Fruit fly (Drosophila melanogaster) whole organism, pupa: ENCODE data around the gene EAChm.

Experiments used
- CG10348 ChIP-seq: fragments of 200-800 bp; sonication (Bioruptor generic); IDR thresholded peaks from 2 replicates; pipeline ENCODE4 v1.3.6; 2022; ENCODE audit warnings: missing biosample characterization, missing genetic modification characterization
- CG12605 ChIP-seq: fragments of 200-800 bp; sonication (Bioruptor generic); IDR thresholded peaks from 2 replicates; pipeline ENCODE4 v1.3.6; 2022; ENCODE audit warnings: missing biosample characterization, missing genetic modification characterization
- CG13204 ChIP-seq: fragments of 200-800 bp; sonication (Bioruptor generic); optimal IDR thresholded peaks from 2 replicates; lab custom pipeline; 2018; ENCODE audit warnings: missing biosample characterization, mild to moderate bottlenecking, missing genetic modification characterization, moderate library complexity
- CG14655 ChIP-seq: fragments of 200-800 bp; sonication (Bioruptor generic); optimal IDR thresholded peaks from 3 replicates; lab custom pipeline; 2017; ENCODE audit warnings: mild to moderate bottlenecking, missing biosample characterization, missing genetic modification reagents, missing genetic modification characterization
- CG15710 ChIP-seq: fragments of 200-800 bp; sonication (Bioruptor generic); optimal IDR thresholded peaks from 2 replicates; lab custom pipeline; 2018; ENCODE audit warnings: missing biosample characterization, mild to moderate bottlenecking, missing genetic modification characterization, moderate library complexity
- CG17806 ChIP-seq: fragments of 200-800 bp; sonication (Bioruptor generic); optimal IDR thresholded peaks from 2 replicates; lab custom pipeline; 2018; ENCODE audit warnings: missing biosample characterization, mild to moderate bottlenecking, missing genetic modification characterization, moderate library complexity
- CG32121 ChIP-seq: fragments of 200-800 bp; sonication (Bioruptor generic); IDR thresholded peaks from 2 replicates; pipeline ENCODE4 v1.3.6; 2022; ENCODE audit warnings: missing biosample characterization, missing genetic modification characterization
- CG34367 ChIP-seq: fragments of 200-800 bp; sonication (Bioruptor generic); optimal IDR thresholded peaks from 2 replicates; lab custom pipeline; 2018; ENCODE audit warnings: missing biosample characterization, mild to moderate bottlenecking, missing genetic modification characterization
- CG4496 ChIP-seq: fragments of 200-800 bp; sonication (Bioruptor generic); IDR thresholded peaks from 3 replicates; pipeline ENCODE4 v1.3.6; 2022; ENCODE audit warnings: missing biosample characterization, missing genetic modification characterization
- CG8159 ChIP-seq: fragments of 200-800 bp; sonication (Bioruptor generic); optimal IDR thresholded peaks from 3 replicates; lab custom pipeline; 2018; ENCODE audit warnings: missing biosample characterization, mild to moderate bottlenecking, missing genetic modification characterization, moderate library complexity
- CG8301 ChIP-seq: fragments of 200-800 bp; sonication (Bioruptor generic); optimal IDR thresholded peaks from 2 replicates; lab custom pipeline; 2018; ENCODE audit warnings: missing biosample characterization, mild to moderate bottlenecking, missing genetic modification characterization
- CG9948 ChIP-seq: fragments of 200-800 bp; sonication (Bioruptor generic); optimal IDR thresholded peaks from 2 replicates; lab custom pipeline; 2018; ENCODE audit warnings: missing biosample characterization, mild to moderate bottlenecking, missing genetic modification characterization, moderate library complexity
- D1 ChIP-seq: fragments of 200-800 bp; sonication (Bioruptor generic); optimal IDR thresholded peaks from 2 replicates; lab custom pipeline; 2018; ENCODE audit warnings: missing biosample characterization, mild to moderate bottlenecking, missing genetic modification characterization, moderate library complexity
- EcR ChIP-seq: fragments of 200-800 bp; sonication (Bioruptor generic); optimal IDR thresholded peaks from 3 replicates; lab custom pipeline; 2019; ENCODE audit warnings: missing biosample characterization, missing genetic modification characterization, mild to moderate bottlenecking, moderate library complexity, missing genetic modification reagents
- Ets98B ChIP-seq: fragments of 200-800 bp; sonication (Bioruptor generic); IDR thresholded peaks from 2 replicates; pipeline ENCODE4 v1.3.6; 2022; ENCODE audit warnings: missing biosample characterization, missing genetic modification characterization
- Pif1A ChIP-seq: fragments of 200-800 bp; sonication (Bioruptor generic); optimal IDR thresholded peaks from 3 replicates; lab custom pipeline; 2016; ENCODE audit warnings: missing biosample characterization, missing genetic modification characterization
- Pif1B ChIP-seq: fragments of 200-800 bp; sonication (Bioruptor generic); optimal IDR thresholded peaks from 3 replicates; lab custom pipeline; 2016; ENCODE audit warnings: missing biosample characterization, missing genetic modification characterization
- Snoo ChIP-seq: fragments of 200-800 bp; sonication (Bioruptor generic); optimal IDR thresholded peaks from 3 replicates; lab custom pipeline; 2017; ENCODE audit warnings: missing biosample characterization, mild to moderate bottlenecking, missing genetic modification characterization, inconsistent platforms
- fd96Ca ChIP-seq: fragments of 200-800 bp; sonication (Bioruptor generic); IDR thresholded peaks from 3 replicates; pipeline ENCODE4 v1.3.6; 2022; ENCODE audit warnings: missing biosample characterization, missing genetic modification characterization
- gl ChIP-seq: fragments of 200-800 bp; sonication (Bioruptor generic); optimal IDR thresholded peaks from 2 replicates; lab custom pipeline; 2018; ENCODE audit warnings: missing biosample characterization, mild to moderate bottlenecking, missing genetic modification characterization
- rn ChIP-seq: fragments of 200-800 bp; sonication (Bioruptor generic); IDR thresholded peaks from 2 replicates; pipeline ENCODE4 v1.3.6; 2022; ENCODE audit warnings: missing biosample characterization, missing genetic modification characterization

The EAChm gene

DNA sequence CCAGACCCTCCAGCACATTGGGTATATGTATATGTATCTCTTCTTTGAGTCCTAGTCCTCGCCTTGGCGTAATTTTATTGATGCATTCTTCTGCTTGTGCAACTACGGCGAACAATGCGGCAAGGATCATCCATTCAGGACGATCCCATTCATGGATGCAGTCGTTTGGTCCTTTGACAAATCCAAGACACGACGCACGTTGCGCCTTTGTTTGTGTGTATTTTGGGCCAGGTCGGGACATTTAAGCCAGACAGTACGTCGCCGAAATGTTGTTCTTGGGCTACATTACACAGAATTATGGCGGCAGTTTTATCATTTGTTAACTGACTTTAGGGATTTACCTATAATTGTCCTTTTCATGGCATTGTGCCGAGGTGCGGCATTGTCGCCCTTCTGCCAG lies 9.5 kb upstream of the EAChm start:
- TF ChIP-seq Ets98B (GFP tag; lab: Robert Waterston, UW) (no peak), Pif1A (GFP tag; lab: Kevin White, UChicago) (no peak), fd96Ca (no peak), EcR (GFP tag; lab: Kevin White, UChicago) (no peak), CG14655 (GFP tag; lab: Kevin White, UChicago) (no peak), gl (tag; lab: Kevin White, UChicago) (no peak)

- no peak for TF ChIP-seq CG34367 (tag; lab: Kevin White, UChicago)
- no peak for TF ChIP-seq CG14655 (GFP tag; lab: Kevin White, UChicago)
- TF ChIP-seq Snoo = no peak
- no peak for TF ChIP-seq CG17806
- TF ChIP-seq CG13204 (GFP tag; lab: Kevin White, UChicago) = no peak
- TF ChIP-seq CG15710 = no peak
- no peak for TF ChIP-seq fd96Ca
- no peak for TF ChIP-seq EcR (GFP tag; lab: Kevin White, UChicago)
- TF ChIP-seq CG4496 (GFP tag; lab: Robert Waterston, UW) = no peak
- no peak for TF ChIP-seq CG12605
- no peak for TF ChIP-seq CG8159 (tag; lab: Kevin White, UChicago)
- no peak for TF ChIP-seq CG8301
- no peak for TF ChIP-seq Ets98B (GFP tag; lab: Robert Waterston, UW)
- TF ChIP-seq Pif1B (GFP tag; lab: Kevin White, UChicago) = no peak
- no peak for TF ChIP-seq gl (tag; lab: Kevin White, UChicago)
- no peak for TF ChIP-seq Pif1A (GFP tag; lab: Kevin White, UChicago)
These were observed 7.0 kb upstream of the EAChm start for dm6 chr3L:15047606-15048005.

DNA sequence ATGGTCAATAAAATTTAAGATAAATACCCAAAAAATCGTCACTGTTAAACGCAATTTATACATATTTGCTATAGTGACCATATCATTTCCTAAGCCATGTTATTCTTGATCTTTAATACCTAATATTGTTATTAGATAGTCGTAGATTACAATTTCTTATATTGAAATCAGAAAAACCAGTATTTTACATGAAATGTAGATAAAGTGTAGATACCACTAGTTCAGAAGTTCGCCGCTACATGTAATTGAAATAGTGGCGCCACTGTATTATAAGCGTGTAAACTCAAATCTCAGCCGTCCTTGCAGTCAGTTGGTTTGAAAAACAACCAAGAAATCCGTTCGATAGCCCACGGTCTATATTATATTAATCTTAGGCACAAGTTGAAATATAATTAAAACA lies 6.5 kb upstream of the EAChm start:
- TF ChIP-seq CG8159 (tag; lab: Kevin White, UChicago) (no peak), CG14655 (GFP tag; lab: Kevin White, UChicago) (no peak), CG12605 (no peak), Ets98B (GFP tag; lab: Robert Waterston, UW) (no peak), fd96Ca (no peak), CG32121 (GFP tag; lab: Robert Waterston, UW) (no peak), rn (no peak), CG10348 (GFP tag; lab: Robert Waterston, UW) (no peak), CG4496 (GFP tag; lab: Robert Waterston, UW) (no peak), CG9948 (no peak), Pif1A (GFP tag; lab: Kevin White, UChicago) (no peak), gl (tag; lab: Kevin White, UChicago) (no peak), D1 (tag; lab: Kevin White, UChicago) (no peak), CG8301 (no peak), CG15710 (no peak), Pif1B (GFP tag; lab: Kevin White, UChicago) (no peak), Snoo (no peak)

DNA sequence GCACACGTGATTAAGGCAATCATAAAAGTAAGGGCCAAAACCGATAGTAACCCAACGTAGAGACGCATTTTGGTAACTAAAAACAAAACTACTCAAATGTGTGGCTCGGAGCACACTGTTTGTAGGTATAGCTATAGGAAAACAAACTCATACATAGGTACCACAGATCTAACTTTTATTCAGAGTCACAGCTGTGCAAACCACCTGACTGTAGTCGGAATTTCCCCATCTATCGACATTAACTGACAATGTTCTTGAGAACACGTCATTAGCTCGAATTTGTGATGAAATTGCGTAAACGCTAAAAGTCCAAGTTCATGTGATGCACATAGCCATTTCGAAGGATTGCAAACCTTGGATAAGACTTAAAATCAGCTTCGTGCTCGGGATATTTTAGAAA lies 5.2 kb upstream of the EAChm start, which contains the start of gene CG43678:
Gene CG43678, minus strand, starts transcription at position 101 of the 400 bp plus-strand sequence.
- no peak for TF ChIP-seq gl (tag; lab: Kevin White, UChicago)
- TF ChIP-seq CG14655 (GFP tag; lab: Kevin White, UChicago) = no peak
- no peak for TF ChIP-seq Ets98B (GFP tag; lab: Robert Waterston, UW)
- no peak for TF ChIP-seq CG32121 (GFP tag; lab: Robert Waterston, UW)
- no peak for TF ChIP-seq Pif1B (GFP tag; lab: Kevin White, UChicago)
- TF ChIP-seq rn = no peak
- no peak for TF ChIP-seq CG12605
- no peak for TF ChIP-seq D1 (tag; lab: Kevin White, UChicago)
- TF ChIP-seq CG34367 (tag; lab: Kevin White, UChicago) = no peak
- no peak for TF ChIP-seq CG8301
- TF ChIP-seq Pif1A (GFP tag; lab: Kevin White, UChicago) = no peak
- TF ChIP-seq CG9948 = no peak
- TF ChIP-seq CG4496 (GFP tag; lab: Robert Waterston, UW) = no peak
- TF ChIP-seq fd96Ca = no peak
- no peak for TF ChIP-seq CG17806
- no peak for TF ChIP-seq CG13204 (GFP tag; lab: Kevin White, UChicago)
- no peak for TF ChIP-seq CG8159 (tag; lab: Kevin White, UChicago)

DNA sequence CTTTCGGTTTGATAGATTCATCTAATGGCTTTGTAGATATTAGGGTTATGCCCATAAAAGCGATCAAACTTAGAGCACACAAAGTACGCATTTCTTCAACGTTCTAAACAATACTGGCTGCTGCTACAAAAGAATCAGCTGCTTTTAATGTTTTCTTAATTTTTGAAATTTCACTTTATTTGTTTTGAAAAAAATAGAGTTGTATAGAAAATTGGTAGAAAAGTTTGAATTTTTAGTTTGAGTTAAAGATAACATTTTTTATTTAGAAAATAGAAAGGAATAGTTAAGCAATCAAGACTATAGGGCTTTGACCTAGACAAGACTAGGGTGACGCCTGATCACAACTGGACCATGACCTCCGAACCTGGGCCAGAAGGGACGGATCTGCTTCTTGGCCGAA lies 4.5 kb upstream of the EAChm start, which contains the start of gene CG18581:
Gene CG18581, minus strand, starts transcription at position 101 of the 400 bp plus-strand sequence.
- no peak for TF ChIP-seq CG8301
- TF ChIP-seq Pif1B (GFP tag; lab: Kevin White, UChicago) = no peak
- TF ChIP-seq CG12605 = no peak
- TF ChIP-seq gl (tag; lab: Kevin White, UChicago) = no peak
- no peak for TF ChIP-seq fd96Ca
- no peak for TF ChIP-seq Snoo
- TF ChIP-seq EcR (GFP tag; lab: Kevin White, UChicago) = no peak
- TF ChIP-seq CG17806 = no peak
- TF ChIP-seq Ets98B (GFP tag; lab: Robert Waterston, UW) = no peak
- TF ChIP-seq CG9948 = no peak
- TF ChIP-seq Pif1A (GFP tag; lab: Kevin White, UChicago) = no peak
- TF ChIP-seq CG8159 (tag; lab: Kevin White, UChicago) = no peak
- no peak for TF ChIP-seq CG13204 (GFP tag; lab: Kevin White, UChicago)

DNA sequence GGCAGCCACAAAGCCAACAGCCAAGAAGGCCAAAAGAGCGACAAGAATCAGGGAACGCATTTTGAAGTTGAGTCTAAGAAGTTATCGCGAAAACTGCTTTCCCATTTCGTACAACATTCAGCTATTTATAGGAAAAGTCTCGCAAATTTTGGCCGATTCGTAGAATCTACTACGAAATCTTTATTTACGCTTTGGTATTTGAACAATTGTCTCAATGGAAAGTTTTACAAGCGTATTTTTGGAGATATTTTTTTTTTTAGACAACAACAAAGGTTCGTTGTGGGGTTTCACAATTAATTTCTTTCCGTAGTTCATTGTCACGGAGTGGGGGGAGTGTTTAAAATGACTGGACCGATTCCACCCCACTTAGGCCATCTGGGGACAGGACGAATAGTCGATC lies 3.9 kb upstream of the EAChm start, which contains the start of gene CG12310:
Gene CG12310, minus strand, starts transcription at position 101 of the 400 bp plus-strand sequence.
- TF ChIP-seq CG17806 = no peak

dm6 chr3L:15051325-15051724 lies 3.3 kb upstream of the EAChm start, which contains the start of gene CG43679:
CG43679 (minus strand) TSS chr3L:15051425.
- no peak for TF ChIP-seq CG34367 (tag; lab: Kevin White, UChicago)
- TF ChIP-seq CG13204 (GFP tag; lab: Kevin White, UChicago) = no peak
- TF ChIP-seq EcR (GFP tag; lab: Kevin White, UChicago) = no peak
- TF ChIP-seq CG4496 (GFP tag; lab: Robert Waterston, UW) = no peak
- TF ChIP-seq CG10348 (GFP tag; lab: Robert Waterston, UW) = no peak
- no peak for TF ChIP-seq CG9948
- TF ChIP-seq D1 (tag; lab: Kevin White, UChicago) = no peak
